Worm (Caenorhabditis elegans) whole organism, early embryonic: ENCODE results near the gene B0432.8.

ENCODE experiments used
- B0310.2 ChIP-seq: sonication (generic microtip); optimal IDR thresholded peaks from 2 replicates; lab custom pipeline; 2016; ENCODE audit warnings: mild to moderate bottlenecking, missing genetic modification characterization, missing compliant biosample characterization
- F13C5.2 ChIP-seq: sonication (generic microtip); optimal IDR thresholded peaks from 2 replicates; lab custom pipeline; 2017; ENCODE audit warnings: mild to moderate bottlenecking, missing genetic modification characterization, inconsistent platforms, missing compliant biosample characterization
- aly-1 ChIP-seq: sonication (generic microtip); optimal IDR thresholded peaks from 2 replicates; lab custom pipeline; 2016; ENCODE audit warnings: missing genetic modification characterization, missing compliant biosample characterization
- ama-1 ChIP-seq: fragments of 150-350 bp; optimal IDR thresholded peaks from 2 replicates; lab custom pipeline; 2014
- ceh-13 ChIP-seq: fragments of 200-800 bp; sonication (Bioruptor generic); optimal IDR thresholded peaks from 2 replicates; lab custom pipeline; 2018; ENCODE audit warnings: mild to moderate bottlenecking, missing genetic modification characterization, missing compliant biosample characterization
- ceh-36 ChIP-seq: sonication (generic microtip); optimal IDR thresholded peaks from 2 replicates; lab custom pipeline; 2016; ENCODE audit warnings: missing genetic modification characterization, inconsistent platforms, missing compliant biosample characterization
- ets-7 ChIP-seq: sonication (generic microtip); optimal IDR thresholded peaks from 2 replicates; lab custom pipeline; 2016; ENCODE audit warnings: missing genotype, missing genetic modification characterization, missing compliant biosample characterization
- flt-1 ChIP-seq: fragments of 200-800 bp; sonication (Bioruptor generic); IDR thresholded peaks from 2 replicates; pipeline ENCODE4 v1.3.6; 2022; ENCODE audit warnings: missing genetic modification characterization, missing compliant biosample characterization
- hmbx-1 ChIP-seq: sonication (generic microtip); optimal IDR thresholded peaks from 2 replicates; lab custom pipeline; 2016; ENCODE audit warnings: mild to moderate bottlenecking, missing genetic modification characterization, missing compliant biosample characterization
- hmg-4 ChIP-seq: fragments of 200-800 bp; sonication (Bioruptor generic); optimal IDR thresholded peaks from 2 replicates; lab custom pipeline; 2018; ENCODE audit warnings: mild to moderate bottlenecking, missing genetic modification characterization, missing compliant biosample characterization
- hnd-1 ChIP-seq: sonication (generic microtip); optimal IDR thresholded peaks from 2 replicates; lab custom pipeline; 2016; ENCODE audit warnings: missing genetic modification characterization, missing compliant biosample characterization
- pes-1 ChIP-seq: fragments of 200-800 bp; sonication (Bioruptor generic); IDR thresholded peaks from 2 replicates; pipeline ENCODE4 v1.3.6; 2022; ENCODE audit warnings: missing genetic modification reagents, missing genetic modification characterization, missing compliant biosample characterization
- scrt-1 ChIP-seq: fragments of 200-800 bp; sonication (Bioruptor generic); IDR thresholded peaks from 2 replicates; pipeline ENCODE4 v1.3.6; 2022; ENCODE audit warnings: missing genetic modification characterization, missing compliant biosample characterization
- sea-1 ChIP-seq: fragments of 200-800 bp; sonication (Bioruptor generic); conservative IDR thresholded peaks from 2 replicates; pipeline ENCODE4 v1.3.6; 2022; ENCODE audit warnings: missing genetic modification characterization, missing compliant biosample characterization
- tbx-11 ChIP-seq: fragments of 200-800 bp; sonication (Bioruptor generic); IDR thresholded peaks from 2 replicates; pipeline ENCODE4 v1.3.6; 2022; ENCODE audit warnings: missing genetic modification characterization, missing compliant biosample characterization
- tbx-37 ChIP-seq: fragments of 200-800 bp; sonication (Bioruptor generic); conservative IDR thresholded peaks from 2 replicates; pipeline ENCODE4 v1.3.6; 2022; ENCODE audit warnings: missing genetic modification reagents, missing genetic modification characterization, missing compliant biosample characterization
- tra-4 ChIP-seq: sonication (generic microtip); optimal IDR thresholded peaks from 2 replicates; lab custom pipeline; 2017; ENCODE audit warnings: missing genetic modification characterization, missing compliant biosample characterization

B0432.8 gene

ce11 chrII:294606-295005 is 16.1 kb upstream of the B0432.8 start, which contains the start of gene B0432.11:
Gene B0432.11 (minus strand): TSS chrII:294706.
- no peak for TF ChIP-seq ama-1 (lab: Kevin White, UChicago)
- no peak for TF ChIP-seq hmg-4 (GFP tag; lab: Kevin White, UChicago)
- no peak for TF ChIP-seq hmbx-1 (tag; lab: Kevin White, UChicago)
- no peak for TF ChIP-seq ceh-13
- no peak for TF ChIP-seq scrt-1
- no peak for TF ChIP-seq pes-1 (GFP tag; lab: Robert Waterston, UW)
- TF ChIP-seq sea-1 (GFP tag; lab: Robert Waterston, UW), result no peak
- TF ChIP-seq flt-1, result no peak
- no peak for TF ChIP-seq aly-1 (tag; lab: Kevin White, UChicago)
- no peak for TF ChIP-seq tra-4
- no peak for TF ChIP-seq ets-7 (tag; lab: Kevin White, UChicago)
- no peak for TF ChIP-seq F13C5.2 (tag; lab: Kevin White, UChicago)
- TF ChIP-seq B0310.2 (tag; lab: Kevin White, UChicago), result no peak
- TF ChIP-seq tbx-37 (GFP tag; lab: Robert Waterston, UW), result no peak
- no peak for TF ChIP-seq ceh-36 (tag; lab: Kevin White, UChicago)

ce11 chrII:290282-290681 is 11.7 kb upstream of the B0432.8 start, which contains the start of gene djr-1.1:
Gene djr-1.1 (plus strand): TSS chrII:290582.
- TF ChIP-seq ama-1 (lab: Kevin White, UChicago) (no peak), ets-7 (tag; lab: Kevin White, UChicago) (no peak), hnd-1 (no peak), ceh-13 (no peak), B0310.2 (tag; lab: Kevin White, UChicago) (no peak), scrt-1 (no peak), ceh-36 (tag; lab: Kevin White, UChicago) (no peak), tbx-11 (GFP tag; lab: Robert Waterston, UW) (no peak), aly-1 (tag; lab: Kevin White, UChicago) (no peak), F13C5.2 (tag; lab: Kevin White, UChicago) (no peak), hmg-4 (GFP tag; lab: Kevin White, UChicago) (no peak), hmbx-1 (tag; lab: Kevin White, UChicago) (no peak), flt-1 (no peak), tbx-37 (GFP tag; lab: Robert Waterston, UW) (no peak), tra-4 (no peak), sea-1 (GFP tag; lab: Robert Waterston, UW) (no peak)

ce11 chrII:288705-289205 is 10.2 kb upstream of the B0432.8 start, which contains the start of gene mrpl-41:
Gene mrpl-41 (plus strand): TSS chrII:288939.
- TF ChIP-seq hnd-1 (no peak), ama-1 (lab: Kevin White, UChicago) (no peak), ets-7 (tag; lab: Kevin White, UChicago) (no peak), B0310.2 (tag; lab: Kevin White, UChicago) (no peak), tra-4 (no peak)

- TF ChIP-seq ama-1 (lab: Kevin White, UChicago) (no peak), ets-7 (tag; lab: Kevin White, UChicago) (no peak)
These were observed 7.9 kb upstream of the B0432.8 start, which contains the start of gene misc-1 for ce11 chrII:286551-286724. Gene misc-1 (plus strand): TSS chrII:286625.

- no peak for TF ChIP-seq ets-7 (tag; lab: Kevin White, UChicago)
These were observed 7.4 kb upstream of the B0432.8 start, which contains the start of gene B0432.10 for ce11 chrII:285627-286550. Gene B0432.10 (minus strand): TSS chrII:286275.

ce11 chrII:283594-283993 is 5.1 kb upstream of the B0432.8 start, which contains the start of gene B0432.9:
Gene B0432.9 (minus strand): TSS chrII:283694.
- TF ChIP-seq tra-4 (no peak), B0310.2 (tag; lab: Kevin White, UChicago) (no peak), ets-7 (tag; lab: Kevin White, UChicago) (no peak), hmbx-1 (tag; lab: Kevin White, UChicago) (no peak), hnd-1 (no peak), sea-1 (GFP tag; lab: Robert Waterston, UW) (no peak), ceh-36 (tag; lab: Kevin White, UChicago) (no peak), ama-1 (lab: Kevin White, UChicago) (no peak), ceh-13 (no peak), pes-1 (GFP tag; lab: Robert Waterston, UW) (no peak), flt-1 (no peak), scrt-1 (no peak), aly-1 (tag; lab: Kevin White, UChicago) (no peak), tbx-11 (GFP tag; lab: Robert Waterston, UW) (no peak), tbx-37 (GFP tag; lab: Robert Waterston, UW) (no peak), F13C5.2 (tag; lab: Kevin White, UChicago) (no peak), hmg-4 (GFP tag; lab: Kevin White, UChicago) (no peak)

- TF ChIP-seq B0310.2 (tag; lab: Kevin White, UChicago), result no peak
- TF ChIP-seq aly-1 (tag; lab: Kevin White, UChicago), result no peak
- TF ChIP-seq sea-1 (GFP tag; lab: Robert Waterston, UW), result no peak
- no peak for TF ChIP-seq ceh-36 (tag; lab: Kevin White, UChicago)
- TF ChIP-seq ceh-13, result no peak
- TF ChIP-seq hmbx-1 (tag; lab: Kevin White, UChicago), result no peak
- no peak for TF ChIP-seq pes-1 (GFP tag; lab: Robert Waterston, UW)
- no peak for TF ChIP-seq tra-4
- no peak for TF ChIP-seq ama-1 (lab: Kevin White, UChicago)
These were observed 3.9 kb upstream of the B0432.8 start, which contains the start of gene trul-1 for ce11 chrII:282483-282882. Gene trul-1 (minus strand): TSS chrII:282583.
